Worm (Caenorhabditis elegans) whole organism, late embryonic: ENCODE data around the gene grl-14.

Source experiments
- C38D4.7 ChIP-seq: fragments of 200-800 bp; sonication (Bioruptor generic); optimal IDR thresholded peaks from 2 replicates; lab custom pipeline; 2018; ENCODE audit warnings: mild to moderate bottlenecking, missing genetic modification characterization, moderate library complexity, missing compliant biosample characterization
- Y22D7AL.16 ChIP-seq: sonication (generic microtip); optimal IDR thresholded peaks from 2 replicates; lab custom pipeline; 2016; ENCODE audit warnings: missing genetic modification characterization, missing compliant biosample characterization
- ceh-22 ChIP-seq: sonication (generic microtip); optimal IDR thresholded peaks from 2 replicates; lab custom pipeline; 2017; ENCODE audit warnings: missing biosample characterization, missing genetic modification characterization
- ceh-34 ChIP-seq: sonication (generic microtip); optimal IDR thresholded peaks from 2 replicates; lab custom pipeline; 2016; ENCODE audit warnings: mild to moderate bottlenecking, missing genetic modification characterization, missing compliant biosample characterization
- ceh-9 ChIP-seq: sonication (generic microtip); optimal IDR thresholded peaks from 2 replicates; lab custom pipeline; 2016; ENCODE audit warnings: mild to moderate bottlenecking, missing genetic modification characterization, inconsistent platforms, missing compliant biosample characterization
- pax-1 ChIP-seq: fragments of 150-350 bp; optimal IDR thresholded peaks from 2 replicates; lab custom pipeline; 2014; ENCODE audit warnings: missing biosample characterization, missing genetic modification characterization
- pha-2 ChIP-seq: sonication (generic microtip); optimal IDR thresholded peaks from 2 replicates; lab custom pipeline; 2017; ENCODE audit warnings: mild to moderate bottlenecking, missing genetic modification characterization, missing compliant biosample characterization
- pha-4 ChIP-seq: fragments of 150-350 bp; optimal IDR thresholded peaks from 2 replicates; lab custom pipeline; 2018; ENCODE audit warnings: missing biosample characterization, missing genetic modification reagents, missing genetic modification characterization
- pqm-1 ChIP-seq: sonication (generic microtip); optimal IDR thresholded peaks from 2 replicates; lab custom pipeline; 2016; ENCODE audit warnings: missing genetic modification characterization, missing compliant biosample characterization
- pros-1 ChIP-seq: fragments of 150-350 bp; optimal IDR thresholded peaks from 2 replicates; lab custom pipeline; 2014; ENCODE audit warnings: missing biosample characterization, missing genetic modification reagents, missing genetic modification characterization
- rnt-1 ChIP-seq: sonication (generic microtip); optimal IDR thresholded peaks from 2 replicates; lab custom pipeline; 2016; ENCODE audit warnings: missing genetic modification characterization, missing compliant biosample characterization
- syd-9 ChIP-seq: sonication (generic microtip); optimal IDR thresholded peaks from 2 replicates; lab custom pipeline; 2016; ENCODE audit warnings: mild to moderate bottlenecking, missing genetic modification characterization, moderate library complexity, missing compliant biosample characterization
- unc-86 ChIP-seq: sonication (generic microtip); optimal IDR thresholded peaks from 2 replicates; lab custom pipeline; 2016; ENCODE audit warnings: missing genetic modification characterization, missing compliant biosample characterization

DNA sequence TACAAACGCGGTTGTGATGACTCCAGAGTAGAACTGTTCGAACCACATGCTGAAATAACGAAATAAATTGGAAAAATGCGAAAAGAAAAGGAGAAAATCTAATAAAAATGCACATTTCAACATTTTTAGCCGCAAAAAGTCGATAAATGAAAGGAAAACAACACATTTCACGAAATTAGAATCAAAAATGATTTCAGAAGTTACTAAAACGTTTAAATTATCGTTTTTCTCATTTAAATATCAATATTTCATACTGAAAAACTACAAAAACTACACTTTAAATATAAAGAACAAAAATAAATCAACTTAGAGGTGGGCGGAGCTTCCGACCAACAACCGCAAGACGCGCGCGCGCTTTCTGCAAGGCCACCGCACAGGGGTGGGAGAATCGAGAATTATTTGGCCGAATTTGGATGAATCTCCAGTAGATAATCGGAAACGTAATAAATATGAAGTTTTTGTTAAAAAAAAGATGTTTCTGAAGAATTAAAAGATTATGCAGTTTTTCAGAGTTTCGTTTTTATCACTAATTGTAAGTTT lies 26.6 kb downstream of the grl-14 start, which contains the start of gene ndua-1:
- TF ChIP-seq pqm-1 (tag; lab: Kevin White, UChicago): no peak
- TF ChIP-seq Y22D7AL.16 (tag; lab: Kevin White, UChicago): peak; percentile 31
- TF ChIP-seq pros-1 (tag; lab: Kevin White, UChicago): no peak
- no peak for TF ChIP-seq rnt-1 (tag; lab: Kevin White, UChicago)
- TF ChIP-seq pha-2 (tag; lab: Kevin White, UChicago): peak; percentile 74
- TF ChIP-seq C38D4.7 (GFP tag; lab: Kevin White, UChicago): no peak
- TF ChIP-seq ceh-22 (tag; lab: Kevin White, UChicago): no peak
- no peak for TF ChIP-seq pax-1
- no peak for TF ChIP-seq pha-4 (tag; lab: Kevin White, UChicago)
- TF ChIP-seq unc-86 (tag; lab: Kevin White, UChicago): no peak
- TF ChIP-seq ceh-9 (tag; lab: Kevin White, UChicago): no peak
- TF ChIP-seq ceh-34 (tag; lab: Kevin White, UChicago): no peak
- no peak for TF ChIP-seq syd-9 (tag; lab: Kevin White, UChicago)
